Fruit fly (Drosophila melanogaster): ENCODE results near the gene CG5167.

The CG5167 gene

DNA sequence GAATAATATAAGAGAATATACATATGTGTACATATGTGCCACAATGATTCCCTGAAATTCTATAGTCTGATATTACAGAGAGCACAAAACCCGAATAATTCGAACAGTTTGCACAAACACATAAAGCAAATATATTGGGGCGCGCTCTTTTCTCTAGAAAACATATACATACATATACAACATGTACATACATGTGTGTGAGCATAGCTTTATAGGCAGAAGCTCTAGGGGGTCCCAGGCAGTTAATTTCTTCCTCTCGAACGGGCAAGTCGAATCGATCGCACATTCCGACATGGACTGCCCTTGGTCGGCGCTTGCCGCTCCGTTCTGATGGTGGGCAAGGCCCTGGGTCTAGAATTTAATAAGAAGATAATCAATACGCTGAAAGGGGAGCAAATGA lies 33.5 kb upstream of the CG5167 start, which contains the start of gene GstD3:
GstD3 (plus strand) TSS at position 269 of the 400 bp plus-strand sequence.
- TF ChIP-seq CG2199 (GFP tag; IDR thresholded peaks at IDR 0.05) (0 out of 3 replicates have a peak, but pooled peaks have one; percentile 44), CG6272 (GFP tag; IDR thresholded peaks at IDR 0.05) (no peak), nom (GFP tag; optimal IDR thresholded peaks at IDR 0.05) (peak; percentile 15), CG12769 (tag; optimal IDR thresholded peaks at IDR 0.05) (peak; percentile 4), CG31441 (GFP tag; IDR thresholded peaks at IDR 0.05) (no peak), cg (GFP tag; optimal IDR thresholded peaks at IDR 0.05) (peak; percentile 65), CG9727 (GFP tag; optimal IDR thresholded peaks at IDR 0.05) (no peak), Opbp (GFP tag; IDR thresholded peaks at IDR 0.05; ENCODE audit: partially characterized antibody) (peak; percentile 15; the same call in 1 of the 3 replicates), CG4617 (GFP tag; optimal IDR thresholded peaks at IDR 0.05; ENCODE audit: borderline replicate concordance) (no peak), PHDP (tag; optimal IDR thresholded peaks at IDR 0.05) (no peak), Trl (optimal IDR thresholded peaks at IDR 0.05) (peak; percentile 12 to 31), Trl (GFP tag; optimal IDR thresholded peaks at IDR 0.05) (no peak), dan (GFP tag; IDR thresholded peaks at IDR 0.05) (no peak), sug (tag; optimal IDR thresholded peaks at IDR 0.05) (peak; percentile 94)

DNA sequence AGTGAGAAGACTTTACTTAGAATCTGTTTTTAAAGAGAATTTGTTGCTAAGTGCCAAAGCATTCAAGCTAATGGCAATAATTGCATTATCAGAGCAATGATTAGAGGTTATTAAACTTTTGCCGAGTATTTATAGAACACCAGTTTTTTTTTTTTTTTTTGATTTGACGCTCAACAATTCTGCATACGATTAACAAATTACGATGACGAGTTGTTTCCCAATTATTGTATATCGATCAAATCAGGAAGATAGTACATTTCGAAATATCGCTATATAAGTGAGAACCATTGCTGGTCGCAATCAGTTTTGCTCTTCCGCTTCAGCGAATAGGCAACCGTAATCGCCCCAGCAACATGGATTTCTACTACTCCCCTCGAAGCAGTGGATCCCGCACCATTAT lies 32.5 kb upstream of the CG5167 start, which contains the start of gene GstD4:
GstD4 (plus strand) TSS at position 301 of the 400 bp plus-strand sequence.
- TF ChIP-seq kni (GFP tag; optimal IDR thresholded peaks at IDR 0.05) (no peak), exex (tag; optimal IDR thresholded peaks at IDR 0.05) (peak; percentile 23), CG6854 (GFP tag; optimal IDR thresholded peaks at IDR 0.05) (no peak)

DNA sequence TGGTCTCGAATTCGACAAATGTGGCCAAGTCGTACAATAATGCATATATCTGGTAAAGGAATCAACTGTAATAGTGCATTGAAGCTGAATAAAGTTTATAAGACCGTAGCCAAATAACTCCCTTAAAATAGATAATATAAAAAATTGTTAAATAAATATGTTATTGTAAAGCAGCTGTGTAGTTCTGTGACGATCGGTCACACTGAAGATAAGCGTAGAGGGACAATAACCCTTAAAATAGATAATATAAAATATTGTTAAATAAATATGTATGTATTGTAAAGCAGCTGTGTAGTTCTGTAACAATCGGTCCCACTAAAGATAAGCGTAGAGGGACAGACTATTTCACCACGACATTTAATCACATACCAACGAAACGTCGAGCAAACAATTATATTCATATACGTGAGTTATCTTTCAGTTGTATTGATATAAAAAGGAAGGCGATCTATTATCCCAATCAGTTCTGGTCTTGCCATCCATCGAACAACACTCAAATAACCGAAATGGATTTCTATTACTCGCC lies 31.0 kb upstream of the CG5167 start, which contains the start of gene GstD5:
GstD5 (plus strand) TSS at position 476 of the 526 bp plus-strand sequence.
- no peak for TF ChIP-seq Doc3 (GFP tag; IDR thresholded peaks at IDR 0.05; ENCODE audit: partially characterized antibody)
- TF ChIP-seq CG32532 (GFP tag; IDR thresholded peaks at IDR 0.05), result no peak
- peak; percentile 5 for TF ChIP-seq CG10267 (tag; optimal IDR thresholded peaks at IDR 0.05)
- no peak for TF ChIP-seq HmgD (GFP tag; optimal IDR thresholded peaks at IDR 0.05)
- TF ChIP-seq tup (GFP tag; optimal IDR thresholded peaks at IDR 0.05), result no peak
- peak; percentile 98 for TF ChIP-seq stwl (tag; optimal IDR thresholded peaks at IDR 0.05)
- TF ChIP-seq Ada2b (GFP tag; IDR thresholded peaks at IDR 0.05), result no peak
- no peak for TF ChIP-seq fu2 (GFP tag; optimal IDR thresholded peaks at IDR 0.05)
- TF ChIP-seq CG18476 (GFP tag; optimal IDR thresholded peaks at IDR 0.05), result no peak
- TF ChIP-seq CG17361 (GFP tag; IDR thresholded peaks at IDR 0.05), result no peak
- no peak for TF ChIP-seq Mes4 (GFP tag; optimal IDR thresholded peaks at IDR 0.05)
- no peak for TF ChIP-seq Meics (GFP tag; optimal IDR thresholded peaks at IDR 0.05)
- no peak for TF ChIP-seq dmrt11E (tag; optimal IDR thresholded peaks at IDR 0.05)
- no peak for TF ChIP-seq CG3838 (GFP tag; optimal IDR thresholded peaks at IDR 0.05)
- no peak for TF ChIP-seq knrl (GFP tag; IDR thresholded peaks at IDR 0.05; ENCODE audit: partially characterized antibody)
- no peak for TF ChIP-seq nerfin-2 (GFP tag; IDR thresholded peaks at IDR 0.05; ENCODE audit: partially characterized antibody)
- no peak for TF ChIP-seq ap (GFP tag; IDR thresholded peaks at IDR 0.05)
- no peak for TF ChIP-seq CG9932 (GFP tag; IDR thresholded peaks at IDR 0.05)
- 0 out of 2 replicates have a peak, but pooled peaks have one; percentile 8 for TF ChIP-seq amos (GFP tag; IDR thresholded peaks at IDR 0.05; ENCODE audit: partially characterized antibody)
- TF ChIP-seq ase (GFP tag; IDR thresholded peaks at IDR 0.05), result no peak
- TF ChIP-seq exex (tag; optimal IDR thresholded peaks at IDR 0.05), result peak; percentile 62
- TF ChIP-seq unc-4 (GFP tag; IDR thresholded peaks at IDR 0.05; ENCODE audit: partially characterized antibody), result no peak
- no peak for TF ChIP-seq CG7357 (GFP tag; IDR thresholded peaks at IDR 0.05)
- TF ChIP-seq dati (GFP tag; IDR thresholded peaks at IDR 0.05), result no peak
- no peak for TF ChIP-seq CG17612 (GFP tag; IDR thresholded peaks at IDR 0.05)
- TF ChIP-seq tgo (GFP tag; IDR thresholded peaks at IDR 0.05), result no peak
- no peak for TF ChIP-seq usp (GFP tag; optimal IDR thresholded peaks at IDR 0.05)
- TF ChIP-seq CG17568 (GFP tag; optimal IDR thresholded peaks at IDR 0.05), result no peak
- TF ChIP-seq CG1529 (GFP tag; optimal IDR thresholded peaks at IDR 0.05), result no peak
- TF ChIP-seq h (optimal IDR thresholded peaks at IDR 0.05), result no peak
- TF ChIP-seq cg (GFP tag; optimal IDR thresholded peaks at IDR 0.05), result peak; percentile 10
- peak; percentile 2 for TF ChIP-seq CG8924 (tag; optimal IDR thresholded peaks at IDR 0.05)
- no peak for TF ChIP-seq toy (GFP tag; IDR thresholded peaks at IDR 0.05)

All from whole organism, embryonic.